Worm (Caenorhabditis elegans) whole organism, late embryonic: Measurements from ENCODE around the gene F08G12.1.

ENCODE experiments used
- K09A11.1 ChIP-seq: sonication (generic microtip); optimal IDR thresholded peaks from 2 replicates; lab custom pipeline; 2017; ENCODE audit warnings: antibody characterized with exemption, mild to moderate bottlenecking, missing genetic modification characterization, missing compliant biosample characterization; ENCODE audit not compliant: insufficient read depth
- ceh-18 ChIP-seq: sonication (generic microtip); optimal IDR thresholded peaks from 2 replicates; lab custom pipeline; 2016; ENCODE audit warnings: missing genetic modification characterization, missing compliant biosample characterization
- hlh-30 ChIP-seq: sonication (generic microtip); optimal IDR thresholded peaks from 2 replicates; lab custom pipeline; 2017; ENCODE audit warnings: antibody characterized with exemption, missing genetic modification characterization, missing compliant biosample characterization; ENCODE audit not compliant: insufficient read depth
- lim-6 ChIP-seq: sonication (generic microtip); optimal IDR thresholded peaks from 2 replicates; lab custom pipeline; 2016; ENCODE audit warnings: missing genetic modification characterization, missing compliant biosample characterization
- pha-4 ChIP-seq: fragments of 150-350 bp; optimal IDR thresholded peaks from 2 replicates; lab custom pipeline; 2018; ENCODE audit warnings: missing biosample characterization, missing genetic modification reagents, missing genetic modification characterization

DNA sequence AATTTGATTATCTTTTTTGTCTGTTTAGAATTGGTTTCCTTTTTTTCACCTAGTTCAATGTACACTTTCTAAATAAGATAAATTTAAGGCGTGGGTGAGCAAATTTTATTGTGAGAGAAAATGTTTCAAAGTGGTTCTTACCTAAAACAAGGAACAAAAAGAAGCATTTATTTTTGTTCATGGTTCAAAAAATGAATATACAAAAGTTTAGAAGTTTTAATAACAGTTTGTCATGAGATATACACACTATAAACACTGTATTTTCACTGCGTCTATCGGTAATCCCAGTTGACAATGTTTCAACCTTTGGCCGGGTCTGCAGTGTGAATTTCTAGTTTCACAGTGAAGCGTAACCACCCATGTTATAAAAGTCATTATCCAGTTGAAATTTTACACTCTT is 9.7 kb upstream of the F08G12.1 start, which contains the start of gene F08G12.11:
- TF ChIP-seq pha-4 (tag; lab: Kevin White, UChicago) (no peak), ceh-18 (tag; lab: Kevin White, UChicago) (no peak), K09A11.1 (tag; lab: Kevin White, UChicago) (no peak), hlh-30 (tag; lab: Kevin White, UChicago) (no peak), lim-6 (no peak)
